Worm (Caenorhabditis elegans): ENCODE results near the gene srh-48.

srh-48 gene

DNA sequence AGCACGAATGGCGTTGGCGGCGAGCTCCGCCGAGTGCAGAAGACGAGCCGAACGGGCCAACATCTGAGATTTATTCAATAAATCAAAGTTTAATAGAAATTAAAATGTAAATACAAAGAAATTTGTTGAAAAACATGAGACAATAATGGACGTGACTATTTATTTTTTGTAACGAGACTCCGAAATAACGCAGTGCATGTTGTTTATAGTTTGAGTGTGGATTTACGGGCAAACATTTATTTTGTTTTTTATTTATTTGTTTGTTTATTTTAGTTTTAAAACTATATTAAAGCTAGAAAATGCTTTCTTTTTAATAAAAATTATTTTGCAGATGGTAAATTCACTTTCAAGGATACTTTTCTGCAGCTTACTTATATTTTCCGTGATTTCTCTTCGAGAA is 27.2 kb upstream of the srh-48 start, which contains the start of the genes sdhb-1 and cup-15:
sdhb-1 (minus strand) TSS at position 63 of the 400 bp plus-strand sequence.
cup-15 (plus strand) TSS at position 332 of the 400 bp plus-strand sequence.
- TF ChIP-seq C38D4.7 (GFP tag; optimal IDR thresholded peaks at IDR 0.05): no peak
- no peak for TF ChIP-seq nfya-1 (tag; optimal IDR thresholded peaks at IDR 0.05)
- TF ChIP-seq ceh-31 (tag; optimal IDR thresholded peaks at IDR 0.05): no peak
- TF ChIP-seq dve-1 (tag; optimal IDR thresholded peaks at IDR 0.05): no peak
- no peak for TF ChIP-seq nhr-232 (tag; optimal IDR thresholded peaks at IDR 0.05)
- TF ChIP-seq pha-2 (tag; optimal IDR thresholded peaks at IDR 0.05): no peak
- TF ChIP-seq pag-3 (tag; optimal IDR thresholded peaks at IDR 0.05; ENCODE audit: borderline replicate concordance): no peak
- TF ChIP-seq hlh-30 (tag; optimal IDR thresholded peaks at IDR 0.05; ENCODE audit: insufficient read depth): no peak
- TF ChIP-seq npax-4 (tag; optimal IDR thresholded peaks at IDR 0.05): no peak
- no peak for TF ChIP-seq ceh-22 (tag; optimal IDR thresholded peaks at IDR 0.05)
- no peak for TF ChIP-seq unc-55 (GFP tag; optimal IDR thresholded peaks at IDR 0.05)

DNA sequence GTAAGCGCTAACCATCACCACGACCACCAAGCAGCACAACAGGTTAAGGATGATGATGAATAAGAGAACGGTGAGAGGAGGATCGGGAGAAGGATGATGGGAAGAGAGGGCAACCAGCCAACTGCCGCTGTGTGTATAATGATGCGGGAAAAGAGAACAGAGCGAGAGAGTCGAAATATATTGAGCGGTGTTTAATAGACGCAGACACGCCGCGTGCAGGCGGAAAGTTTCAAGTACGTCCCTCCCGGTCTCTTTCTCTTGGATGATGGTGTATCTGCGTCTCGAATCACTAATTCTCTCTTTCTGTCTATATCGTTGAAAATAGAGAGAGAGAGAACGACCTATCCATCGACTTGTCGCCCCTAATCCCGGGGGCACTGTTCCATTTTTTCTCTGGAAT is 23.2 kb upstream of the srh-48 start:
- TF ChIP-seq unc-42 (tag; optimal IDR thresholded peaks at IDR 0.05) (peak; percentile 7), ceh-31 (tag; optimal IDR thresholded peaks at IDR 0.05) (peak; percentile 26), tbx-2 (tag; optimal IDR thresholded peaks at IDR 0.05) (peak; percentile 38), ceh-34 (tag; optimal IDR thresholded peaks at IDR 0.05) (peak; percentile 55), ceh-22 (tag; optimal IDR thresholded peaks at IDR 0.05) (peak; percentile 12), ceh-9 (tag; optimal IDR thresholded peaks at IDR 0.05) (no peak), sdc-2 (tag; optimal IDR thresholded peaks at IDR 0.05) (no peak), unc-55 (GFP tag; optimal IDR thresholded peaks at IDR 0.05) (peak; percentile 18), unc-3 (GFP tag; conservative IDR thresholded peaks at IDR 0.05) (0 out of 2 replicates have a peak, but pooled peaks have one; percentile 18), unc-3 (tag; optimal IDR thresholded peaks at IDR 0.05) (no peak), hlh-30 (tag; optimal IDR thresholded peaks at IDR 0.05; ENCODE audit: insufficient read depth) (peak; percentile 54), ceh-18 (tag; optimal IDR thresholded peaks at IDR 0.05) (peak; percentile 74), ceh-14 (tag; optimal IDR thresholded peaks at IDR 0.05) (no peak), gmeb-2 (tag; optimal IDR thresholded peaks at IDR 0.05) (no peak), dve-1 (tag; optimal IDR thresholded peaks at IDR 0.05) (peak; percentile 2), ceh-19 (GFP tag; optimal IDR thresholded peaks at IDR 0.05) (peak; percentile 32), nfya-1 (tag; optimal IDR thresholded peaks at IDR 0.05) (peak; percentile 69), ref-2 (tag; optimal IDR thresholded peaks at IDR 0.05) (peak; percentile 30)

DNA sequence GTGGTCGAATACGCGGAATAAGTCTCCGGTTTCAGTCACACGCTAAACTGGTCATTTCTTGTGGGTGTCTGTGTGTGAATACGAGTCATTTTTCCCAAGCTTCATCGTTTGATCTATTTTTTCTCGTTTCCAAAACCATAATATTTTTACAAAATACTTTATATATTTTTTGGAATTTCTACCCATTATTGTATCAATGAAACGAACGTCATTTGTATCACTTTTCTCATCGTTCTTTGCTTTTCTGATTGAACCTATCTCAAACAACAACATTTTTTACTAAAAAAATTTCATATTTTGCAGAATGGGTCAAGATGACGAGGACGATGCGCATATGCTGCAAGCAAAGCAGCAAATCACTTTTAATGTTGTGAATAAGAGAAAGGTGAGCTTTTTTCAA is 21.7 kb upstream of the srh-48 start, which contains the start of gene mel-11:
mel-11 (plus strand) TSS at position 301 of the 400 bp plus-strand sequence.
- TF ChIP-seq syd-9 (tag; optimal IDR thresholded peaks at IDR 0.05) (no peak), hlh-8 (tag; optimal IDR thresholded peaks at IDR 0.05) (no peak), nhr-11 (tag; optimal IDR thresholded peaks at IDR 0.05) (no peak), rnt-1 (tag; optimal IDR thresholded peaks at IDR 0.05) (no peak), hlh-13 (GFP tag; optimal IDR thresholded peaks at IDR 0.05) (no peak), Y22D7AL.16 (tag; optimal IDR thresholded peaks at IDR 0.05) (no peak), ceh-30 (tag; optimal IDR thresholded peaks at IDR 0.05) (no peak), sox-4 (tag; optimal IDR thresholded peaks at IDR 0.05) (no peak), npax-4 (tag; optimal IDR thresholded peaks at IDR 0.05) (no peak), tbx-7 (tag; optimal IDR thresholded peaks at IDR 0.05) (no peak), ahr-1 (tag; optimal IDR thresholded peaks at IDR 0.05) (no peak), pag-3 (tag; optimal IDR thresholded peaks at IDR 0.05; ENCODE audit: borderline replicate concordance) (no peak), K09A11.1 (tag; optimal IDR thresholded peaks at IDR 0.05; ENCODE audit: insufficient read depth) (no peak), K02D7.2 (tag; optimal IDR thresholded peaks at IDR 0.05) (no peak), F13H6.1 (tag; optimal IDR thresholded peaks at IDR 0.05) (no peak), ceh-22 (tag; optimal IDR thresholded peaks at IDR 0.05) (no peak), unc-55 (GFP tag; optimal IDR thresholded peaks at IDR 0.05) (no peak), ceh-48 (tag; optimal IDR thresholded peaks at IDR 0.05) (no peak), ceh-2 (tag; optimal IDR thresholded peaks at IDR 0.05) (no peak)

Data from whole organism, late embryonic.